Worm (Caenorhabditis elegans) whole organism, L4 larva: ENCODE results near the gene egl-45.
A peak's percentile ranks its signal among the peaks of the same experiment; 100 is the strongest.

Source experiments
- F10B5.3 ChIP-seq: sonication (generic microtip); optimal IDR thresholded peaks from 2 replicates; lab custom pipeline; 2016; ENCODE audit warnings: mild to moderate bottlenecking, missing genetic modification characterization, missing compliant biosample characterization
- F49E8.2 ChIP-seq: sonication (generic microtip); optimal IDR thresholded peaks from 2 replicates; lab custom pipeline; 2016; ENCODE audit warnings: missing compliant biosample characterization, mild to moderate bottlenecking, missing genetic modification characterization, borderline replicate concordance
- T26A8.4 ChIP-seq: fragments of 200-800 bp; sonication (Bioruptor generic); IDR thresholded peaks from 2 replicates; pipeline ENCODE4 v1.3.6; 2022; ENCODE audit warnings: missing genetic modification characterization, missing compliant biosample characterization
- aha-1 ChIP-seq: fragments of 150-350 bp; peaks from one replicate; lab custom pipeline; 2014; ENCODE audit warnings: missing biosample characterization, missing genetic modification characterization
- aly-2 ChIP-seq: sonication (generic microtip); optimal IDR thresholded peaks from 2 replicates; lab custom pipeline; 2018; ENCODE audit warnings: missing biosample characterization, missing genetic modification characterization
- ama-1 ChIP-seq: fragments of 150-350 bp; optimal IDR thresholded peaks from 2 replicates; lab custom pipeline; 2014; ENCODE audit warnings: inconsistent platforms, mixed read lengths
- ceh-20 ChIP-seq: fragments of 200-800 bp; sonication (Bioruptor generic); IDR thresholded peaks from 2 replicates; pipeline ENCODE4 v1.3.6; 2022; ENCODE audit warnings: missing genetic modification reagents, missing genetic modification characterization, missing compliant biosample characterization
- ceh-28 ChIP-seq: fragments of 150-350 bp; optimal IDR thresholded peaks from 2 replicates; lab custom pipeline; 2014; ENCODE audit warnings: missing biosample characterization, missing genetic modification reagents, missing genetic modification characterization
- ceh-44 ChIP-seq: fragments of 200-800 bp; sonication (Bioruptor generic); IDR thresholded peaks from 2 replicates; pipeline ENCODE4 v1.3.6; 2022; ENCODE audit warnings: missing genetic modification reagents, missing genetic modification characterization, missing compliant biosample characterization
- ces-1 ChIP-seq: fragments of 150-350 bp; sonication (generic microtip); optimal IDR thresholded peaks from 4 replicates; lab custom pipeline; 2014; ENCODE audit warnings: missing biosample characterization, missing genetic modification reagents, missing genetic modification characterization
- daf-16 ChIP-seq, 3 experiments: sonication (generic microtip); optimal IDR thresholded peaks; 2 replicates each; lab custom pipeline; 2016 to 2017; ENCODE audit warnings: missing genetic modification characterization in 3 of 3, missing genetic modification reagents in 3 of 3, mild to moderate bottlenecking in 2 of 3, missing compliant biosample characterization in 2 of 3, missing biosample characterization in 1 of 3, moderate library complexity in 1 of 3
- daf-8 ChIP-seq: fragments of 200-800 bp; sonication (Bioruptor generic); IDR thresholded peaks from 2 replicates; pipeline ENCODE4 v1.3.6; 2022; ENCODE audit warnings: missing genetic modification characterization, missing compliant biosample characterization
- dpl-1 ChIP-seq: fragments of 150-350 bp; optimal IDR thresholded peaks from 2 replicates; lab custom pipeline; 2014; ENCODE audit warnings: missing biosample characterization, missing genetic modification reagents, missing genetic modification characterization
- fkh-10 ChIP-seq: fragments of 150-350 bp; optimal IDR thresholded peaks from 2 replicates; lab custom pipeline; 2014; ENCODE audit warnings: missing biosample characterization, missing genetic modification reagents, missing genetic modification characterization
- gei-8 ChIP-seq: fragments of 200-800 bp; sonication (Bioruptor generic); optimal IDR thresholded peaks from 2 replicates; lab custom pipeline; 2018; ENCODE audit warnings: mild to moderate bottlenecking, missing genetic modification characterization, missing compliant biosample characterization
- hlh-11 ChIP-seq: fragments of 200-800 bp; sonication (Bioruptor generic); optimal IDR thresholded peaks from 2 replicates; lab custom pipeline; 2018; ENCODE audit warnings: mild to moderate bottlenecking, missing genetic modification characterization, missing compliant biosample characterization
- hlh-30 ChIP-seq: sonication (generic microtip); optimal IDR thresholded peaks from 2 replicates; lab custom pipeline; 2017; ENCODE audit warnings: antibody characterized with exemption, mild to moderate bottlenecking, missing genetic modification characterization, missing compliant biosample characterization; ENCODE audit not compliant: insufficient read depth
- jun-1 ChIP-seq: fragments of 150-350 bp; optimal IDR thresholded peaks from 2 replicates; lab custom pipeline; 2014; ENCODE audit warnings: missing biosample characterization, missing genetic modification reagents, missing genetic modification characterization
- lin-13 ChIP-seq: fragments of 150-350 bp; optimal IDR thresholded peaks from 2 replicates; lab custom pipeline; 2014; ENCODE audit warnings: missing biosample characterization, missing genetic modification reagents, missing genetic modification characterization
- lin-38 ChIP-seq: fragments of 200-800 bp; sonication (Bioruptor generic); IDR thresholded peaks from 2 replicates; pipeline ENCODE4 v1.3.6; 2022; ENCODE audit warnings: missing genetic modification reagents, missing genetic modification characterization, missing compliant biosample characterization
- lir-3 ChIP-seq: sonication (generic microtip); optimal IDR thresholded peaks from 2 replicates; lab custom pipeline; 2016; ENCODE audit warnings: mild to moderate bottlenecking, missing genetic modification characterization, missing compliant biosample characterization
- lsy-2 ChIP-seq, 2 experiments: fragments of 150-350 bp in 1 of 2; sonication (generic microtip) in 1 of 2; optimal IDR thresholded peaks; 2 replicates each; lab custom pipeline; 2014 to 2017; ENCODE audit warnings: missing biosample characterization in 2 of 2, missing genetic modification characterization in 2 of 2
- mes-2 ChIP-seq: sonication (generic microtip); optimal IDR thresholded peaks from 2 replicates; lab custom pipeline; 2016; ENCODE audit warnings: missing genotype, mild to moderate bottlenecking, missing genetic modification characterization, missing compliant biosample characterization; ENCODE audit not compliant: poor library complexity, severe bottlenecking
- mxl-2 ChIP-seq: fragments of 200-800 bp; sonication (Bioruptor generic); conservative IDR thresholded peaks from 2 replicates; pipeline ENCODE4 v1.3.6; 2022; ENCODE audit warnings: missing genetic modification reagents, missing genetic modification characterization, missing compliant biosample characterization
- nhr-28 ChIP-seq: fragments of 150-350 bp; optimal IDR thresholded peaks from 2 replicates; lab custom pipeline; 2014; ENCODE audit warnings: missing biosample characterization, missing genetic modification characterization
- nhr-77 ChIP-seq: fragments of 150-350 bp; optimal IDR thresholded peaks from 2 replicates; lab custom pipeline; 2014; ENCODE audit warnings: missing biosample characterization, missing genetic modification characterization
- pha-4 ChIP-seq, 2 experiments: fragments of 150-350 bp in 1 of 2; fragments of 200-800 bp in 1 of 2; sonication (Bioruptor generic) in 1 of 2; IDR thresholded peaks in 1 of 2; optimal IDR thresholded peaks in 1 of 2; 2 replicates each; pipeline versions ENCODE4 v1.3.6 to Lab custom; 2014 to 2022; ENCODE audit warnings: missing genetic modification characterization in 2 of 2, missing genetic modification reagents in 2 of 2, missing biosample characterization in 1 of 2, missing compliant biosample characterization in 1 of 2
- php-3 ChIP-seq: fragments of 200-800 bp; sonication (Bioruptor generic); IDR thresholded peaks from 2 replicates; pipeline ENCODE4 v1.3.6; 2022; ENCODE audit warnings: missing genetic modification reagents, missing genetic modification characterization, missing compliant biosample characterization
- pqm-1 ChIP-seq: sonication (generic microtip); optimal IDR thresholded peaks from 2 replicates; lab custom pipeline; 2017; ENCODE audit warnings: missing biosample characterization, missing genetic modification characterization
- spr-1 ChIP-seq: sonication (generic microtip); optimal IDR thresholded peaks from 2 replicates; lab custom pipeline; 2016; ENCODE audit warnings: mild to moderate bottlenecking, missing genetic modification characterization, missing compliant biosample characterization
- zag-1 ChIP-seq: fragments of 150-350 bp; optimal IDR thresholded peaks from 2 replicates; lab custom pipeline; 2014; ENCODE audit warnings: missing biosample characterization, missing genetic modification characterization
- zfp-2 ChIP-seq: sonication (generic microtip); optimal IDR thresholded peaks from 2 replicates; lab custom pipeline; 2016; ENCODE audit warnings: mild to moderate bottlenecking, missing genetic modification characterization, missing compliant biosample characterization
- zip-2 ChIP-seq: fragments of 150-350 bp; optimal IDR thresholded peaks from 2 replicates; lab custom pipeline; 2014; ENCODE audit warnings: missing biosample characterization, missing genetic modification characterization

The egl-45 gene

DNA sequence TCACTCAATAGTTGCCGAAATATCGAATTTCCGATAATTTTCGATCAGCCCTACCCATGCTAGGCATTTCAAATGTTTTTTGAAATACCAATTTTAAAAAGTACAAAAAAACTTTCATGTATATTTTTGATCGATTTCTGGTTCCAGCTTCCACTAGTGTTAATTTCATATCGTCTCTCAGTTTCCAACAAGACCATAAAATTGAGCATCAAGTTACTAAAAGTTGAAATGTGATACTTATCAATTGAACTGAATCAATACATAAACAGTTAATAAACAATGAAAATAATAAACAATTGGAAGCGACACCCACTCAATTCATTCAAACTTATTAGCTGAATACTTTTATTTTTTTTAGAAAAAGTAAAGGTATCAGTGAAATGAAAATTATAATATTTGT lies 37.8 kb upstream of the egl-45 start, which contains the start of gene cup-4 (continued):
- TF ChIP-seq pha-4 (GFP tag; IDR thresholded peaks at IDR 0.05; lab: Robert Waterston, UW) (no peak), pha-4 (tag; optimal IDR thresholded peaks at IDR 0.05; lab: Kevin White, UChicago) (no peak), ceh-28 (tag; lab: Kevin White, UChicago) (no peak), zip-2 (tag; lab: Kevin White, UChicago) (no peak), F10B5.3 (tag; lab: Kevin White, UChicago) (no peak)
- TF ChIP-seq, all 104 proteins: peak for 0

DNA sequence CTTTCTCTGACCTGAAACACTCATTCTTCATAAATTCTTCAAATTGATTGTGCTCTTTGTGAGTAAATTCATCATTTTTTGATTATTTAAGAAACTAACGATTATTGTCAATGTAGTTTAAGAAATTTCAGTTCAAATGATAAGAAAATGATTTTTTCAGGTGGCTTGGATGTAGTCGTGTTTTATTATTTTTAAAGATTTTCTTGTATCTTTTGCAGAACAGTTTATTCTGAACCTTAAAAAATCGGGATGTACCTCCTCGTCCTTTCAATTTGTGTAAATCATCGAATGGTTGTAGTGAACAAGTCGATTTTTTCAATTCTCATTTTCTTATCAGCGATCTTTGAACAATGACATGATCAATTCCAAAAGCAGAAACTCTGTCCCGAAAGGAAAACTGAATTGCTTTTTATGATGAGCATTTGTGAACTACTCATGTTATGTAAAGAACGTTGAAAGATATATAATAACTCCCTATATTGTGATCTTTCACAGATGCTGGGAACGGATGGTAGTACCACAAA lies 36.9 kb upstream of the egl-45 start, which contains the start of gene slc-17.3:
slc-17.3 (minus strand) TSS at position 51 of the 524 bp plus-strand sequence.
- TF ChIP-seq php-3 (GFP tag; lab: Robert Waterston, UW), result no peak
- no peak for TF ChIP-seq zag-1 (tag; lab: Kevin White, UChicago)
- TF ChIP-seq lin-38 (GFP tag; lab: Robert Waterston, UW), result no peak
- no peak for TF ChIP-seq hlh-30 (tag; lab: Kevin White, UChicago)
- no peak for TF ChIP-seq ceh-20 (GFP tag; lab: Robert Waterston, UW)
- no peak for TF ChIP-seq ama-1 (lab: Kevin White, UChicago)
- TF ChIP-seq nhr-77 (tag; lab: Kevin White, UChicago), result peak; percentile 16
- TF ChIP-seq nhr-28, result peak; percentile 44
- no peak for TF ChIP-seq lin-13
- TF ChIP-seq ces-1 (GFP tag; lab: Kevin White, UChicago), result no peak
- TF ChIP-seq ceh-44 (GFP tag; lab: Robert Waterston, UW), result no peak
- no peak for TF ChIP-seq F49E8.2 (tag; lab: Kevin White, UChicago)
- TF ChIP-seq zfp-2 (tag; lab: Kevin White, UChicago), result no peak
- TF ChIP-seq aha-1 (tag; lab: Kevin White, UChicago), result peak; percentile 31
- TF ChIP-seq pqm-1 (tag; lab: Kevin White, UChicago), result peak; percentile 1
- TF ChIP-seq gei-8, result no peak
- no peak for TF ChIP-seq fkh-10 (GFP tag; lab: Kevin White, UChicago)
- no peak for TF ChIP-seq daf-8
- TF ChIP-seq jun-1 (tag; lab: Kevin White, UChicago), result no peak

DNA sequence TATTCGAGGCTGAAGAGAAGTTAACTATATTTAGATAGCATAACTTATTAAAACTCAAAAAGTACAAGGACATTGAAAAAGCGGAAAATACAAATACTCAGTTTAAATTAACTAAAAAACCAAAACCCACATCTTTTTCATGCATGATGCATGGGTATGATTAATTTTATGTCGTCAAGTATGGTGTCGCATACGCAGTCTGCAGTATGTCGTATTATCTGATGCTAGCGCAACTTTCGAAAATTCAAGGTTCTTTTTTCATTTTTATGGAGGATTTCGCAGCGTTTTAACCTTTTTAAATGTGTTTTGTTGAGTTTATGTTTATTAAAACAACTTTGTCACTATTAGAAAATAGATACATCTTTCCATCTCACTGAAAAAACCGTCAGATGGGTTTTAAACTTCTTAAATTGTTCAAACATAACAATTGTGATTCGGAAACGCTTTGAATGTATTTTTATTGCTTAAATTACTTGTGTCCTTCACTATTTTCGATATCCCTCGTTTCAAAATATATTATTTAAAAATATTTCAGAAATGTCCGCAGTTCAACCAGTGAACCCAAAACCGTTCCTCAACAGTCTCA lies 33.2 kb upstream of the egl-45 start, which contains the start of gene snr-5:
snr-5 (plus strand) TSS at position 536 of the 586 bp plus-strand sequence.
- TF ChIP-seq lsy-2 (tag; optimal IDR thresholded peaks at IDR 0.05; lab: Kevin White, UChicago) (peak in 1 of 2 experiments; percentile 46), mxl-2 (GFP tag; lab: Robert Waterston, UW) (no peak), mes-2 (peak; percentile 48), dpl-1 (peak; percentile 29), lir-3 (no peak), T26A8.4 (GFP tag; lab: Robert Waterston, UW) (no peak), daf-16 (GFP tag; optimal IDR thresholded peaks at IDR 0.05; lab: Kevin White, UChicago) (no peak), daf-16 (tag; optimal IDR thresholded peaks at IDR 0.05; lab: Kevin White, UChicago) (peak; percentile 10), spr-1 (no peak)

DNA sequence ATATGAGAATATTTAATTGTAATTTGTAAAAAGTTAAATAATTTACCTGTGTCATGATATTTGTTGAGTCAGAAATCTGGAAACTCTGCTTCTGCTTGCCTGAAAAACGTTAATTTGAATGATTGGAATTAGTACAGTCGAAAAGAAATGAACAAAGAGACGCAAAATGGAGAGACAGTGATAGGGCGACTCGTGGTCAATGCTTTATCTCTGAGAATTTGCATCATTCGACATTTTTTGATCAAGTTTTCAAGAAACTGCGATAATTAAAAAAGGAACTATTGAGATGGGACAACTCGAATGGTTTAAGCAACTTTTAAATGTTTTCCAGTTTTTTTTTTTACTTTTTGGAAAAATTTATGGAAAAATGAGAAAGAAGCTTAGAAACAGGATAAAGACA lies 32.5 kb upstream of the egl-45 start, which contains the start of gene cuc-1:
cuc-1 (minus strand) TSS at position 101 of the 400 bp plus-strand sequence.
- TF ChIP-seq hlh-11 (tag; lab: Kevin White, UChicago) (peak; percentile 3), aly-2 (no peak), lir-3 (no peak), daf-16 (GFP tag; optimal IDR thresholded peaks at IDR 0.05; lab: Kevin White, UChicago) (no peak), daf-16 (tag; optimal IDR thresholded peaks at IDR 0.05; lab: Kevin White, UChicago) (peak; percentile 5), hlh-30 (tag; lab: Kevin White, UChicago) (peak; percentile 31)
- TF ChIP-seq, all 104 proteins: peak for 3
